Fruit fly (Drosophila melanogaster) whole organism, embryonic: ENCODE results near the gene CG44355.

ENCODE experiments used
- Bteb2 ChIP-seq: fragments of 200-800 bp; sonication (Bioruptor generic); optimal IDR thresholded peaks from 2 replicates; lab custom pipeline; 2016; ENCODE audit warnings: missing biosample characterization, missing genetic modification characterization
- CG10959 ChIP-seq: fragments of 200-800 bp; sonication (Bioruptor generic); IDR thresholded peaks from 2 replicates; pipeline ENCODE4 v1.3.6; 2022; ENCODE audit warnings: missing biosample characterization, missing genetic modification characterization
- CG13775 ChIP-seq: fragments of 200-800 bp; sonication (Bioruptor generic); optimal IDR thresholded peaks from 3 replicates; lab custom pipeline; 2017; ENCODE audit warnings: missing biosample characterization, mild to moderate bottlenecking, missing genetic modification characterization
- CG1602 ChIP-seq: fragments of 200-800 bp; sonication (Bioruptor generic); optimal IDR thresholded peaks from 3 replicates; lab custom pipeline; 2016; ENCODE audit warnings: missing biosample characterization, missing genetic modification characterization
- CG1647 ChIP-seq: fragments of 200-800 bp; sonication (Bioruptor generic); optimal IDR thresholded peaks from 3 replicates; lab custom pipeline; 2016; ENCODE audit warnings: missing biosample characterization, missing genetic modification characterization
- CG31388 ChIP-seq: fragments of 200-800 bp; sonication (Bioruptor generic); optimal IDR thresholded peaks from 2 replicates; lab custom pipeline; 2016; ENCODE audit warnings: missing biosample characterization, missing genetic modification characterization
- CG3407 ChIP-seq: fragments of 200-800 bp; sonication (Bioruptor generic); optimal IDR thresholded peaks from 2 replicates; lab custom pipeline; 2018; ENCODE audit warnings: missing biosample characterization, mild to moderate bottlenecking, missing genetic modification characterization
- CG3847 ChIP-seq: fragments of 200-800 bp; sonication (Bioruptor generic); IDR thresholded peaks from 2 replicates; pipeline ENCODE4 v1.3.6; 2022; ENCODE audit warnings: missing biosample characterization, missing genetic modification characterization
- CG43689 ChIP-seq: fragments of 200-800 bp; sonication (Bioruptor generic); IDR thresholded peaks from 2 replicates; pipeline ENCODE4 v1.3.6; 2022; ENCODE audit warnings: missing biosample characterization, missing genetic modification characterization
- CG7556 ChIP-seq: fragments of 200-800 bp; sonication (Bioruptor generic); optimal IDR thresholded peaks from 2 replicates; lab custom pipeline; 2017; ENCODE audit warnings: missing biosample characterization, mild to moderate bottlenecking, missing genetic modification characterization
- CG7839 ChIP-seq: fragments of 200-800 bp; sonication (Bioruptor generic); optimal IDR thresholded peaks from 3 replicates; lab custom pipeline; 2018; ENCODE audit warnings: missing biosample characterization, mild to moderate bottlenecking, missing genetic modification characterization, moderate library complexity
- CG8089 ChIP-seq: fragments of 200-800 bp; sonication (Bioruptor generic); optimal IDR thresholded peaks from 3 replicates; lab custom pipeline; 2016; ENCODE audit warnings: missing biosample characterization, missing genetic modification characterization
- CG8281 ChIP-seq: fragments of 200-800 bp; sonication (Bioruptor generic); optimal IDR thresholded peaks from 2 replicates; lab custom pipeline; 2018; ENCODE audit warnings: missing biosample characterization, mild to moderate bottlenecking, missing genetic modification characterization, moderate library complexity
- CG9727 ChIP-seq: fragments of 200-800 bp; sonication (Bioruptor generic); optimal IDR thresholded peaks from 3 replicates; lab custom pipeline; 2017; ENCODE audit warnings: missing biosample characterization, mild to moderate bottlenecking, missing genetic modification characterization
- Chrac-16 ChIP-seq: fragments of 200-800 bp; sonication (Bioruptor generic); optimal IDR thresholded peaks from 3 replicates; lab custom pipeline; 2016; ENCODE audit warnings: missing biosample characterization, missing genetic modification characterization
- CrebB ChIP-seq: fragments of 200-800 bp; sonication (Bioruptor generic); optimal IDR thresholded peaks from 3 replicates; lab custom pipeline; 2018; ENCODE audit warnings: missing biosample characterization, mild to moderate bottlenecking, missing genetic modification characterization
- Doc2 ChIP-seq: fragments of 200-800 bp; sonication (Bioruptor generic); IDR thresholded peaks from 2 replicates; pipeline ENCODE4 v1.3.6; 2022; ENCODE audit warnings: missing biosample characterization, missing genetic modification characterization
- Elba2 ChIP-seq: fragments of 200-800 bp; sonication (Bioruptor generic); optimal IDR thresholded peaks from 3 replicates; lab custom pipeline; 2016; ENCODE audit warnings: missing biosample characterization, missing genetic modification characterization
- HmgZ ChIP-seq: fragments of 200-800 bp; sonication (Bioruptor generic); optimal IDR thresholded peaks from 2 replicates; lab custom pipeline; 2018; ENCODE audit warnings: missing biosample characterization, mild to moderate bottlenecking, missing genetic modification characterization
- Hr51 ChIP-seq, 2 experiments: fragments of 200-800 bp; sonication (Bioruptor generic); optimal IDR thresholded peaks; 2 replicates in 1 of 2; 3 replicates in 1 of 2; lab custom pipeline; 2016 to 2018; ENCODE audit warnings: missing biosample characterization in 2 of 2, missing genetic modification characterization in 2 of 2, mild to moderate bottlenecking in 1 of 2, moderate library complexity in 1 of 2
- Hsf ChIP-seq: fragments of 200-800 bp; sonication (Bioruptor generic); optimal IDR thresholded peaks from 3 replicates; lab custom pipeline; 2016; ENCODE audit warnings: missing biosample characterization, missing genetic modification characterization
- Oaz ChIP-seq: fragments of 200-800 bp; sonication (Bioruptor generic); IDR thresholded peaks from 2 replicates; pipeline ENCODE4 v1.3.6; 2022; ENCODE audit warnings: missing biosample characterization, missing genetic modification characterization
- Usf ChIP-seq: fragments of 200-800 bp; sonication (Bioruptor generic); optimal IDR thresholded peaks from 2 replicates; lab custom pipeline; 2017; ENCODE audit warnings: missing genotype, missing biosample characterization, missing genetic modification characterization
- Vsx1 ChIP-seq: fragments of 200-800 bp; sonication (Bioruptor generic); optimal IDR thresholded peaks from 2 replicates; lab custom pipeline; 2017; ENCODE audit warnings: missing biosample characterization, mild to moderate bottlenecking, missing genetic modification characterization, missing genetic modification reagents
- bcd ChIP-seq: fragments of 200-800 bp; sonication (Bioruptor generic); optimal IDR thresholded peaks from 2 replicates; lab custom pipeline; 2017; ENCODE audit warnings: missing biosample characterization, mild to moderate bottlenecking, missing genetic modification characterization
- bsh ChIP-seq, 2 experiments: fragments of 200-800 bp; sonication (Bioruptor generic); optimal IDR thresholded peaks; 2 replicates each; lab custom pipeline; 2017 to 2018; ENCODE audit warnings: mild to moderate bottlenecking in 2 of 2, missing biosample characterization in 2 of 2, missing genetic modification characterization in 2 of 2, moderate library complexity in 1 of 2
- cad ChIP-seq: fragments of >200 bp; optimal IDR thresholded peaks from 2 replicates; lab custom pipeline; 2017; ENCODE audit warnings: missing biosample characterization, missing genetic modification characterization
- corto ChIP-seq: fragments of 200-800 bp; sonication (Bioruptor generic); optimal IDR thresholded peaks from 2 replicates; lab custom pipeline; 2016; ENCODE audit warnings: missing biosample characterization, mild to moderate bottlenecking, missing genetic modification characterization, moderate library complexity
- ham ChIP-seq: fragments of 200-800 bp; sonication (Bioruptor generic); IDR thresholded peaks from 2 replicates; pipeline ENCODE4 v1.3.6; 2022; ENCODE audit warnings: missing biosample characterization, missing genetic modification characterization
- ind ChIP-seq: fragments of 200-800 bp; sonication (Bioruptor generic); optimal IDR thresholded peaks from 3 replicates; lab custom pipeline; 2016; ENCODE audit warnings: missing biosample characterization, missing genetic modification characterization
- lmd ChIP-seq: fragments of 200-800 bp; sonication (Bioruptor generic); IDR thresholded peaks from 2 replicates; pipeline ENCODE4 v1.3.6; 2022; ENCODE audit warnings: missing biosample characterization, missing genetic modification characterization
- oc ChIP-seq: fragments of 200-800 bp; sonication (Bioruptor generic); optimal IDR thresholded peaks from 2 replicates; lab custom pipeline; 2018; ENCODE audit warnings: missing biosample characterization, mild to moderate bottlenecking, missing genetic modification characterization, moderate library complexity
- ranshi ChIP-seq: fragments of 200-800 bp; sonication (Bioruptor generic); IDR thresholded peaks from 2 replicates; pipeline ENCODE4 v1.3.6; 2022; ENCODE audit warnings: missing biosample characterization, missing genetic modification characterization
- rib ChIP-seq: fragments of 200-800 bp; sonication (Bioruptor generic); IDR thresholded peaks from 2 replicates; pipeline ENCODE4 v1.3.6; 2022; ENCODE audit warnings: missing biosample characterization, missing genetic modification characterization
- so ChIP-seq: fragments of 200-800 bp; sonication (Bioruptor generic); IDR thresholded peaks from 3 replicates; pipeline ENCODE4 v1.3.6; 2022; ENCODE audit warnings: missing biosample characterization, missing genetic modification characterization
- sqz ChIP-seq: fragments of 200-800 bp; sonication (Bioruptor generic); optimal IDR thresholded peaks from 3 replicates; lab custom pipeline; 2018; ENCODE audit warnings: missing biosample characterization, mild to moderate bottlenecking, missing genetic modification characterization
- sug ChIP-seq: fragments of 200-800 bp; optimal IDR thresholded peaks from 2 replicates; lab custom pipeline; 2019; ENCODE audit warnings: missing biosample characterization, mild to moderate bottlenecking, missing genetic modification characterization, moderate library complexity
- wdn ChIP-seq: fragments of 200-800 bp; sonication (Bioruptor generic); IDR thresholded peaks from 2 replicates; pipeline ENCODE4 v1.3.6; 2022; ENCODE audit warnings: missing biosample characterization, missing genetic modification characterization

Gene CG44355

DNA sequence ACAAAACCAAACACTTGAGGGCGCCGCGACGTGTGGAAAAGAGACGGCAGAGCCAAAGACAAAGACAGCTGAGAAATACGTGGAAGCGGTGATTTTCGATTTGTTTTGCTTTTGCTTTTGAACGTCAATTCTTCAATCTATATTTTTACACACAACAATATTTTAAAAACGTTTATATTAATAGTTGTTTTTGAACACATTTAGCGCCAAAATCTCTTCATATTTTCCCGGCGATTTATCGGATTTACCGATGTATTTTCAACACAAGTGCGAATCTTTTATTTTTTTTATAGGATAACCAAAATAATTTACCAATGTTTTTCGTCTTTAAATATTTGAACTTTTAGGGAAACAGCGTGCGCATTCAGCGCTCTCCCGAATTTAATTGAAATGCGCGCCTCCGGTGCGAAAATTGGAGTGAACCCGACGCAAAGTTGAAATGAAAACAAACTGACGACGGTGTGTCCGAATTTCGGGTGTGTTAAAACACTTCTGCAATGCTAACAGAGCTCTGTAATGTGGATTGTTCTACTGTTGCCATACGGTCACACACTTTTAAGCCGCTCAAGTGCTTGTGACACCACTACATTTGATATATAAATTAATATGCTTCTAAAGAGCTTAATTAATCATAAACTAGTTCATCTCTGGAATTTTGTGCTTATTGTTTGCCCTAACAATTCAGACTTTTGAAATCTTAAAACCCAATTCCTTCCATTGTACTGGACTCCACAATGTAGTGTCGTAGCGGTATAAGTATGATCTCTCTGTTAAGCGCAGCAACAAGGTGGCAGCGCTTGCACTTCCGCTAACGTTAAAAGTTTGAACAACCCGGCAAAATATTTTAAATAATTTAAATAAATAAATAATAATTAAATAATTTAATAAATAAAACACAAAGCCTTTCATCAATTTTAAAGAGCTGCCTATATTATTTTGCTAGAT is 44.0 kb upstream of the CG44355 start, which contains the start of gene app (continued):
- TF ChIP-seq CG7556 (GFP tag; lab: Kevin White, UChicago): peak; percentile 81
- TF ChIP-seq Bteb2 (GFP tag; lab: Kevin White, UChicago): peak; percentile 30
- TF ChIP-seq CG43689 (GFP tag; lab: Robert Waterston, UW): peak; percentile 80
- no peak for TF ChIP-seq Elba2
- TF ChIP-seq oc (tag; lab: Kevin White, UChicago): peak; percentile 54
- TF ChIP-seq CG9727 (GFP tag; lab: Kevin White, UChicago): peak; percentile 90
- peak; percentile 81 for TF ChIP-seq Oaz
- TF ChIP-seq CG7839: peak; percentile 89
- peak; percentile 65; the same call in 1 of the 2 replicates for TF ChIP-seq CG10959 (GFP tag; lab: Robert Waterston, UW)
- peak; percentile 72 for TF ChIP-seq corto (GFP tag; lab: Kevin White, UChicago)
- TF ChIP-seq CG31388 (GFP tag; lab: Kevin White, UChicago): peak; percentile 55
- peak; percentile 92 for TF ChIP-seq bcd (GFP tag; lab: Kevin White, UChicago)
- peak; percentile 63 to 83 for TF ChIP-seq bsh (GFP tag; optimal IDR thresholded peaks at IDR 0.05; lab: Kevin White, UChicago)
- peak; percentile 84 for TF ChIP-seq wdn (GFP tag; lab: Robert Waterston, UW)
- peak; percentile 91 for TF ChIP-seq CG13775
- peak; percentile 84 for TF ChIP-seq CG3847 (GFP tag; lab: Robert Waterston, UW)
- peak; percentile 89 for TF ChIP-seq CrebB (tag; lab: Kevin White, UChicago)
- TF ChIP-seq HmgZ (tag; lab: Kevin White, UChicago): peak; percentile 89
- no peak for TF ChIP-seq sqz (GFP tag; lab: Kevin White, UChicago)
- TF ChIP-seq cad: no peak
- TF ChIP-seq Usf (GFP tag; lab: Kevin White, UChicago): peak; percentile 79
- peak; percentile 60 for TF ChIP-seq Vsx1
- peak; percentile 86 for TF ChIP-seq ranshi (GFP tag; lab: Robert Waterston, UW)
- peak; percentile 93 for TF ChIP-seq so
- TF ChIP-seq Hr51 (GFP tag; optimal IDR thresholded peaks at IDR 0.05; lab: Kevin White, UChicago): peak; percentile 51 to 87
- TF ChIP-seq CG8281 (tag; lab: Kevin White, UChicago): peak; percentile 97
- TF ChIP-seq Doc2 (GFP tag; lab: Robert Waterston, UW): no peak
- TF ChIP-seq lmd (GFP tag; lab: Robert Waterston, UW): peak; percentile 89
- TF ChIP-seq ham (GFP tag; lab: Robert Waterston, UW): peak; percentile 35; the same call in 1 of the 2 replicates
- peak; percentile 53; the same call in 1 of the 2 replicates for TF ChIP-seq rib (GFP tag; lab: Robert Waterston, UW)
- peak; percentile 81 for TF ChIP-seq ind (GFP tag; lab: Kevin White, UChicago)
- TF ChIP-seq CG1647 (GFP tag; lab: Kevin White, UChicago): peak; percentile 39
- peak; percentile 56 for TF ChIP-seq CG8089 (GFP tag; lab: Kevin White, UChicago)
- TF ChIP-seq Chrac-16: peak; percentile 75
- TF ChIP-seq Hsf (GFP tag; lab: Kevin White, UChicago): peak; percentile 86
- peak; percentile 64 for TF ChIP-seq CG3407
- peak; percentile 82 for TF ChIP-seq CG1602 (GFP tag; lab: Kevin White, UChicago)
- peak; percentile 90 for TF ChIP-seq sug (tag; lab: Kevin White, UChicago)
